Worm (Caenorhabditis elegans): ENCODE results near the gene gst-8.
"Not testable (repeated sequence)": the region's sequence is repeated elsewhere in the genome, so short reads cannot be mapped to it uniquely, and the experiment has no call there.

The gst-8 gene

ce11 chrII:4931286-4931685 lies 47.8 kb downstream of the gst-8 start:
- TF ChIP-seq nhr-25 (tag; optimal IDR thresholded peaks at IDR 0.05) (no peak), ztf-11 (tag; optimal IDR thresholded peaks at IDR 0.05) (no peak), zag-1 (tag; optimal IDR thresholded peaks at IDR 0.05) (no peak), sma-3 (GFP tag; optimal IDR thresholded peaks at IDR 0.05) (no peak), nhr-6 (tag; optimal IDR thresholded peaks at IDR 0.05) (no peak), mab-5 (tag; optimal IDR thresholded peaks at IDR 0.05) (no peak), lsy-2 (tag; optimal IDR thresholded peaks at IDR 0.05) (no peak), ama-1 (optimal IDR thresholded peaks at IDR 0.05) (no peak), nhr-21 (tag; optimal IDR thresholded peaks at IDR 0.05) (no peak), elt-1 (tag; optimal IDR thresholded peaks at IDR 0.05) (no peak), F13H6.1 (tag; optimal IDR thresholded peaks at IDR 0.05) (no peak), egl-27 (tag; optimal IDR thresholded peaks at IDR 0.05) (no peak), fos-1 (tag; optimal IDR thresholded peaks at IDR 0.05) (no peak), Y55F3AM.14 (GFP tag; optimal IDR thresholded peaks at IDR 0.05) (no peak), sma-9 (GFP tag; optimal IDR thresholded peaks at IDR 0.05) (no peak), sma-9 (tag; optimal IDR thresholded peaks at IDR 0.05) (no peak), blmp-1 (tag; optimal IDR thresholded peaks at IDR 0.05; ENCODE audit: insufficient read depth) (no peak), elt-3 (tag; optimal IDR thresholded peaks at IDR 0.05) (no peak), ceh-82 (tag; optimal IDR thresholded peaks at IDR 0.05) (no peak), nhr-12 (tag; optimal IDR thresholded peaks at IDR 0.05) (no peak)

- TF ChIP-seq ztf-4 (tag; optimal IDR thresholded peaks at IDR 0.05); alr-1 (tag; optimal IDR thresholded peaks at IDR 0.05); sma-9 (GFP tag; optimal IDR thresholded peaks at IDR 0.05); sma-9 (tag; optimal IDR thresholded peaks at IDR 0.05): not testable (repeated sequence)
Observed at ce11 chrII:4932727-4933126, 49.2 kb downstream of the gst-8 start, which contains the start of gene msp-152. TSS of gene msp-152 (plus strand) at chrII:4933027.
